Fruit fly (Drosophila melanogaster) whole organism, embryonic: ENCODE measurements around the gene eco.
A peak's percentile ranks its signal among the peaks of the same experiment; 100 is the strongest.

Experiments
- Bteb2 ChIP-seq: fragments of 200-800 bp; sonication (Bioruptor generic); optimal IDR thresholded peaks from 2 replicates; lab custom pipeline; 2016; ENCODE audit warnings: missing biosample characterization, missing genetic modification characterization
- CG10565 ChIP-seq: fragments of 200-800 bp; sonication (Bioruptor generic); optimal IDR thresholded peaks from 3 replicates; lab custom pipeline; 2016; ENCODE audit warnings: missing biosample characterization, mild to moderate bottlenecking, missing genetic modification characterization
- CG10654 ChIP-seq: fragments of 200-800 bp; sonication (Bioruptor generic); optimal IDR thresholded peaks from 2 replicates; lab custom pipeline; 2016; ENCODE audit warnings: missing biosample characterization, missing genetic modification characterization
- CG1602 ChIP-seq: fragments of 200-800 bp; sonication (Bioruptor generic); optimal IDR thresholded peaks from 3 replicates; lab custom pipeline; 2016; ENCODE audit warnings: missing biosample characterization, missing genetic modification characterization
- CG18599 ChIP-seq: fragments of 200-800 bp; sonication (Bioruptor generic); optimal IDR thresholded peaks from 3 replicates; lab custom pipeline; 2017; ENCODE audit warnings: missing biosample characterization, missing genetic modification characterization, mild to moderate bottlenecking, moderate library complexity, missing genetic modification reagents
- CG43689 ChIP-seq: fragments of 200-800 bp; sonication (Bioruptor generic); IDR thresholded peaks from 2 replicates; pipeline ENCODE4 v1.3.6; 2022; ENCODE audit warnings: missing biosample characterization, missing genetic modification characterization
- CG4854 ChIP-seq: fragments of 200-800 bp; sonication (Bioruptor generic); optimal IDR thresholded peaks from 2 replicates; lab custom pipeline; 2016; ENCODE audit warnings: missing biosample characterization, missing genetic modification characterization, inconsistent platforms
- CG7839 ChIP-seq: fragments of 200-800 bp; sonication (Bioruptor generic); optimal IDR thresholded peaks from 3 replicates; lab custom pipeline; 2018; ENCODE audit warnings: missing biosample characterization, mild to moderate bottlenecking, missing genetic modification characterization, moderate library complexity
- Deaf1 ChIP-seq: fragments of 200-800 bp; optimal IDR thresholded peaks from 3 replicates; lab custom pipeline; 2019; ENCODE audit warnings: missing biosample characterization, mild to moderate bottlenecking, missing genetic modification characterization, moderate library complexity
- Ets65A ChIP-seq: fragments of 200-800 bp; sonication (Bioruptor generic); peaks from one replicate; lab custom pipeline; 2016; ENCODE audit warnings: missing biosample characterization, missing genetic modification characterization
- Jarid2 ChIP-seq: fragments of 200-800 bp; sonication (Bioruptor generic); optimal IDR thresholded peaks from 3 replicates; lab custom pipeline; 2017; ENCODE audit warnings: mild to moderate bottlenecking, missing biosample characterization, missing genetic modification reagents, missing genetic modification characterization
- Ptx1 ChIP-seq: fragments of 200-800 bp; sonication (Bioruptor generic); IDR thresholded peaks from 2 replicates; pipeline ENCODE4 v1.3.6; 2022; ENCODE audit warnings: missing biosample characterization, missing genetic modification characterization
- Trl ChIP-seq, 3 experiments: fragments of >200 bp in 2 of 3; fragments of 200-800 bp in 1 of 3; sonication (Bioruptor generic) in 1 of 3; optimal IDR thresholded peaks; 2 replicates in 1 of 3; 3 replicates in 2 of 3; lab custom pipeline; 2016 to 2017; ENCODE audit warnings: missing biosample characterization in 1 of 3, missing genetic modification characterization in 1 of 3
- otp ChIP-seq: fragments of 200-800 bp; sonication (Bioruptor generic); IDR thresholded peaks from 3 replicates; pipeline ENCODE4, ENCODE4 v1.3.6; 2022; ENCODE audit warnings: missing biosample characterization, missing genetic modification characterization
- row ChIP-seq: fragments of 200-800 bp; sonication (Bioruptor generic); IDR thresholded peaks from 3 replicates; pipeline ENCODE4 v1.3.6; 2022; ENCODE audit warnings: missing biosample characterization, missing genetic modification characterization
- sens ChIP-seq: fragments of 200-800 bp; sonication (Bioruptor generic); peaks from one replicate; lab custom pipeline; 2016; ENCODE audit warnings: missing biosample characterization, missing genetic modification characterization
- tio ChIP-seq: fragments of 200-800 bp; sonication (Bioruptor generic); optimal IDR thresholded peaks from 2 replicates; lab custom pipeline; 2017; ENCODE audit warnings: missing biosample characterization, missing genetic modification characterization, inconsistent platforms
- zen2 ChIP-seq: fragments of 200-800 bp; sonication (Bioruptor generic); IDR thresholded peaks from 3 replicates; pipeline ENCODE4 v1.3.6; 2022; ENCODE audit warnings: missing biosample characterization, missing genetic modification characterization; ENCODE audit not compliant: partially characterized antibody

The eco gene

DNA sequence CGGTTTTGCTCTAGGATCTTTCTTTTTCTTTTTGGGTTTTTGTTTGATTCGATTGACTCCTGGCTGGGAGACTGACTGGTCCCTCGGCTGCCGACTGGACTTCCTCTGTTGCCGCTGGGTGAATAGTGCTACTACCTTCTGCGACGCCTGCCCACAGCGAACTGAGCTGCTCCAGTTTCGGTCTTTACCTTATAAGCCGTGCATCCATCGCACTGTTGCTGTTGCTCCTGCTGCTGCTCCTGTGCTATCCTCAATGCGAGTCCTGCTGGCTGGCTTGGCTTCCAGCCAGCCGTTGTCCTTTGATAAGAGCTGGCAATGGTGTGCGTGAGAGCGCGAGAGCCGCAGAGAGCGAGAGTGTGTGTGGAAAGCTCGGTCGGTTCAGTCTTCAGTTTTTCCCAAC lies 26.4 kb downstream of the eco start, which contains the start of gene unc-13-4A (continued):
- TF ChIP-seq CG4854 (GFP tag; lab: Kevin White, UChicago) (no peak), tio (GFP tag; lab: Kevin White, UChicago) (no peak), Trl (optimal IDR thresholded peaks at IDR 0.05; lab: Kevin White, UChicago) (peak; percentile 38 to 58), Trl (GFP tag; optimal IDR thresholded peaks at IDR 0.05; lab: Kevin White, UChicago) (no peak), CG10654 (GFP tag; lab: Kevin White, UChicago) (no peak), zen2 (GFP tag; lab: Robert Waterston, UW) (0 out of 3 replicates have a peak, but pooled peaks have one; percentile 6), CG10565 (GFP tag; lab: Kevin White, UChicago) (no peak), Deaf1 (peak; percentile 10), Ptx1 (no peak), Jarid2 (peak; percentile 3), CG1602 (no peak), otp (GFP tag; lab: Robert Waterston, UW) (0 out of 3 replicates have a peak, but pooled peaks have one; percentile 21)

dm6 chr3L:7300660-7301059 lies 38.5 kb downstream of the eco start:
- TF ChIP-seq sens: peak; percentile 65
- peak; percentile 14 for TF ChIP-seq CG18599 (GFP tag; lab: Kevin White, UChicago)
- peak; percentile 22; the same call in 1 of the 3 replicates for TF ChIP-seq row (GFP tag; lab: Robert Waterston, UW)
- peak; percentile 1 for TF ChIP-seq CG7839 (tag; lab: Kevin White, UChicago)
- TF ChIP-seq Ets65A (GFP tag; lab: Kevin White, UChicago): peak; percentile 90
- TF ChIP-seq Bteb2: no peak
- no peak for TF ChIP-seq CG43689 (GFP tag; lab: Robert Waterston, UW)
